Fruit fly (Drosophila melanogaster) whole organism, larva: Measurements from ENCODE around the gene heca.

Experiments used
- noc ChIP-seq: fragments of 200-800 bp; sonication (Bioruptor generic); optimal IDR thresholded peaks from 3 replicates; lab custom pipeline; 2019; ENCODE audit warnings: missing biosample characterization, mild to moderate bottlenecking, missing genetic modification characterization, moderate library complexity

Gene heca

dm6 chr3R:30256233-30256632 lies 21.5 kb upstream of the heca start:
- no peak for TF ChIP-seq noc (tag; lab: Kevin White, UChicago)

- no peak for TF ChIP-seq noc (tag; lab: Kevin White, UChicago)
Observed at dm6 chr3R:30257588-30257987, 20.1 kb upstream of the heca start.

DNA sequence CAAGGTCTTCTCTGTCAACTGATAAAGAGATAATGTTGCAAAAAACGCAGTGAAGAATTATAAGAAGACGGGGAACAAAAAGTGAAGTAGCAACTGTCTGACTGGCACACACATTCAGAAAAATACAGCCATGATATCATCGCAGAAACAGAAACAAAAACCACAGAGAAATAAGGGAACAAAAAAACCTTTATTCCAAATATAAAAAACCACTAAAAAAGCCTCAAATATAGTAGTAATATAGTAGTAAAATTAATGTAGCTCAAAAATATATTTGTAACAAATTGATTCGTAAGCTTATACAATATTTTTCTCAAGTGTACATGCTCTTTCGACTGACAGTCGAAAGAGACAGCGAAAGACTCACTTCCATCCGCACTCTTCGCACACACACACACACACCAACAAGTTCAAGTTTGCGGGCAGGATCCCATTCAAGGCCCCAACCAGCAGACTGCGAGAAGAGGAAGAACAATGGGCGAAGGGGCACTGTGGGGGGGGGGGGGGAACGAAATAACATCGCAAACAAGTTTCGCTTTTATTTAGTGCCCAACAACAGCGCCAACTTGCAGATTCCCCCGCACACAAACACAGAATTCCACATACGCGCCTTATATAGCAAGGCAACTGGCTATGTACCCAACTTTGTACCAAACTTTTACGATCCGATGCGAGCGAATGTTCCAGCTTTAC lies 19.3 kb upstream of the heca start:
- TF ChIP-seq noc (tag; lab: Kevin White, UChicago) = no peak

DNA sequence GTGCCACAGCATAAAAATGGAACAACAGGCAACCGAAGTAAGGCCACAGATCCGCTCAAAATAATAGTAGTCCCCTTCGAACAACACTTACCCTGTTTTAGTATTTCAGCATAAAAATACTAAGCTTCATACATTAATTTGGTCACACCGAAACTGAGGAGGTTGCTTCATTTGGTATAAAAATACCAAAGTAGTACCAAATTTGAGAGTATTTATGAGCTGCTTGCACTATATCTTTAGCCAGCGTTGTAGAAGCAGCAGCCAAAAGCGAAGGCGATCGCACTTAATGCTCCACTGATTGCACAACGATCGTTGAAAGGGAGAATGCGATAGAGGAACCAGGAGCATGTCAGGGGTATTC lies 18.8 kb upstream of the heca start:
- no peak for TF ChIP-seq noc (tag; lab: Kevin White, UChicago)

dm6 chr3R:30259561-30259960 lies 18.2 kb upstream of the heca start:
- TF ChIP-seq noc (tag; lab: Kevin White, UChicago) = no peak

DNA sequence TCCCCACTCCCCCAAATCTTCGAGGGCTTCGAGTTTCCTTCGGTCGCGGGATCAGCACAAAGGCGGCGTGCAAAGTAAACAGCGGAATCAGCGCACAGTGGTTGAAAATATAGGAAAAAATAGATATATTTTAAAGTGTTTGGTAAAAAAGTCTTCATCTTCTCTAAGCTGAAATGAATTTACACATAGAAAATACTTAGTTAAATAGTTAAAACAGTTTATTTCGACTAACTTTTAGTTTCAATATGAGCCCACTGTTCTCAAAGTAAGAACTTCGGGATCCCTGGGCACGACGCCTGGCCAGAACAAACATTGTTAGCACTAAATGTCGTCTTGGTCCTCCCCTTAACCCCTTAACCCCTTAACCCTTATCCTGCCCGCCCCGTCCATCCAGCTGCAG lies 15.9 kb upstream of the heca start:
- TF ChIP-seq noc (tag; lab: Kevin White, UChicago) = no peak

dm6 chr3R:30263708-30264107 lies 14.0 kb upstream of the heca start:
- TF ChIP-seq noc (tag; lab: Kevin White, UChicago) = no peak

- TF ChIP-seq noc (tag; lab: Kevin White, UChicago) = no peak
Observed at dm6 chr3R:30264671-30265282, 13.0 kb upstream of the heca start.

dm6 chr3R:30265420-30265819 lies 12.3 kb upstream of the heca start:
- no peak for TF ChIP-seq noc (tag; lab: Kevin White, UChicago)

dm6 chr3R:30268733-30269132 lies 9.0 kb upstream of the heca start:
- no peak for TF ChIP-seq noc (tag; lab: Kevin White, UChicago)

DNA sequence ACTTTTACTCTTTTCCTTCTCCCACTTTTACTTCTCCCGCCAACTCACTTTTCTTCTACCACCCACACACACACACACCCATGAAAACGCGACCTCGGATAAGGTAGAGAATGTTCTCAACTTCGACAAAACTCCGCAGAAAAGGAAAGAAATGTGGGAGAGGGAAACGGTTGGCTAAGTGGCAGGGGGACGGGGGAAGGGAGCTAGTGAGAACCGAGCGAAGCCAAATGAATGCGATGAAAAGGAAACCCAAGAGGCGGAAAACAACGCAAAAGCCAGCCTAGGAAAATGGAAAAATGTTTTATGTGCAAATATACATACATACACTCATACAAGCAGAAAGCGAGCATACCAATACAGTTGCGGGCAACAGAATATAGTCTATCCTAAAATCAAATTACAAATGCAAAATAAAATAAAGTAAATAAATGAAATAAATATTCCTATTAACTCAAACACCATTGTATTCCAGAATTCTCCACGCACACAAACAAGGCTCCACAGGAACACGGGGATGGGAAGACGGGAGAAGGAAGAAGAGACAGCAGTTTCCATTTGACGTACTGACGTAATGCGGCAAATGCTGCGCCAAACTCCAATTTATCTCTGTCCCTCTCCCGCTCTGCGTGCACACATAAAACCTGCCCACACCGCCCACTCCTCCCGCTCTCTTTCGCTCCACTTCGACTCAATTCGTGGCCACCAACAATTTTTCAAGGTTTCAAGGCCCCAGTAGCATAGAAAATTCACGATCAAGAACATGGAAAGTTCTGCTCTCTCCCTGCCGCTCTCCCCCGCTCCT lies 7.2 kb upstream of the heca start:
- TF ChIP-seq noc (tag; lab: Kevin White, UChicago) = no peak

DNA sequence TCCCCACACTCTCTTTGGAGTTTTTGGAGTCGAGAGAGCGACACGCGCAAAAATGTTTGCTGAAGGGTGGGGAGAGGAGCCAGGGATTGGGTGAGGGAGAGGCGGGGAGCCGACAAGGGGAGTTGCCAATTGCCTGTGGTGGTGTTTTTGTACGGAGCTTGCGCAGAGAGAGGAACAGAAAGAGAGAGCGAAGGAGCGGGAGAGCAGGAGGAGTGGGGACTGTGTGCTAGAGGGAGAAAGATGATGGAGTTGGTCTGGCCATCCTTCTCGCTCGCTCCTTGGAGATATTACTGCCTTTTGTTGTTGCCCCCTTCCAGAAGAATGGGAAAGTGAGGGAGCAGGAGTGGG lies 6.6 kb upstream of the heca start:
- TF ChIP-seq noc (tag; lab: Kevin White, UChicago) = no peak

DNA sequence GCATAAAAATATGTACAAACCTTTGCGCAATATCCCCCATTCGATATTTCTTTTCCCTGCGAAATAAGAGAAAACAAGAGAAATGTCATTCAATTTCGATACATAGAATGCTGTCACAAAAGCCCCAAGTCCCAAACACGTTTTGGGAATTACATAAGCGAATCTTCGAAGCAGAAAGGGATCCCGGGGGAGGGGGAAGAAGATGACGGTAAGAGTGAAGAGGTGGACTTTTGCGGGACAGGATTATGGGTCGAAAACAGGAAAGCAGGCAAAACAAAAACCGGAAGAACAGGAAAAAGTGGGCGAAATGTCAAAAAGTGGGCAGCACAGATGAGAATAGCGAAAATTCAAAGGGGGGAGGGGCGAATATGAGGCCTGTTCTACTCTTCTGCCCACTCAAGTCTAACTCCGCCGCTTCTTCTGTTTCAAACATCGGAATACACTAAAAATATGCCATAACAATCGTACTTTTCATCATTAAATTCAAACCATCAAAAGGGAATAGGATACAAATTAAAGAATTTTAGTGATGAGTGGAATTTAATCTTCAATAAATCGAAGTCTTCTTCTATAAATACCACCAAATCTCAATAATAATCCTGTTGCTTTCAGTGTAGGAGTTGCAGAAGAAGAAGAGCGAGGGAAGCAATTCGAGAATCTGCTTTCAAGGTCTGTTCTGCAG lies 5.4 kb upstream of the heca start:
- no peak for TF ChIP-seq noc (tag; lab: Kevin White, UChicago)

DNA sequence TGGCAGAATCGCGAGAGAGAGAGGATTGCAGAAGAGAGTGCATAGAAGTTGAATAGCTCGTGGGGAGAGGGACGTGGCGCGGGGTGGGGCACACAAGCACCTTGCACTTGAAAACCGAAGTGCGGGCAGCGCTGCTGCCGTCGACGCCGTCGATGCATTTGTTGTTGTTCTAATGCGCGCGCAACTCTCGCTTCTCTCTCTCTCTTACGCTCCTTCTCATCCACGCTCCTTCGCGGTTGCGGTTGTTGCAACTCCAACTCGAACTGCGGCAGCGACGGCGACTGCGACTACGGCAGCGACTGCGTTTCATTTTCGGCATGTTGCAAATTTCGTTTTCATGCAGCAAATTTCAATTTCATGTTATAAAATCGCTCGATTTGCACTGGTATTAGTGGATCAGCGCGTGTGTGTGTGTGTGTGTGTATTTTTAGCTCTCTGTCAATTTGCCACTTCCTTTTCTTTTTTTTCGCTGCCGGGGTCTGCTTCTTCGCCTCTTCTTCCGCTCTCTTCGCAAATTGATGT lies 4.8 kb upstream of the heca start:
- no peak for TF ChIP-seq noc (tag; lab: Kevin White, UChicago)

- TF ChIP-seq noc (tag; lab: Kevin White, UChicago) = no peak
Observed at dm6 chr3R:30273898-30274297, 3.8 kb upstream of the heca start.

DNA sequence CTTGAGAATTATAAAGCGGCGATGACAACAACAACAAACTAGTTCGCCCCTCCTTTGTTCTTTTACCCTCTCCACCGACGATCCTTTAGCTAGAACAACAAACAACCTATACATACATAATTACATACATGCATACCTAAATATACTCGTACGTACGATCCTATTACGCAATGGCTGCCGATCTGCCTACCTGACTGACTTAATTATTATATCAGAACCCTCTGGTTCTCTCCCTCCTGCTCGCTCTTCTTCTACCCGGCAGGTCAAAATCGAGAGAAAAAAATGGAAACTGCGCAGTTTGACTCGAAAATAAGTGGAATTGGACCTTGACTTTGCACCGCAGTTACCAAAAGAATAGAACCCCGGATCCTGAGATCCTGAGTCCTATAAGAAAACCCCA lies 1.8 kb upstream of the heca start:
- TF ChIP-seq noc (tag; lab: Kevin White, UChicago) = no peak
